Fruit fly (Drosophila melanogaster): ENCODE measurements around the gene SecS.

Gene SecS

dm6 chr3R:5565623-5566022 is 35.6 kb upstream of the SecS start (continued):
- peak; percentile 80 for TF ChIP-seq svp (GFP tag)
- peak; percentile 63 for TF ChIP-seq Eip78C (GFP tag)
- no peak for TF ChIP-seq fkh (GFP tag; optimal IDR thresholded peaks at IDR 0.05)
- no peak for TF ChIP-seq Ets96B (tag; optimal IDR thresholded peaks at IDR 0.05)
- TF ChIP-seq CG7368 (GFP tag; optimal IDR thresholded peaks at IDR 0.05): no peak
- no peak for TF ChIP-seq CG6854 (GFP tag; optimal IDR thresholded peaks at IDR 0.05)

- TF ChIP-seq spab (GFP tag; optimal IDR thresholded peaks at IDR 0.05) (no peak), cyc (GFP tag; optimal IDR thresholded peaks at IDR 0.05) (peak; percentile 33), CG6792 (GFP tag; optimal IDR thresholded peaks at IDR 0.05) (peak; percentile 10), CG8632 (GFP tag; optimal IDR thresholded peaks at IDR 0.05) (no peak), CG34406 (GFP tag; optimal IDR thresholded peaks at IDR 0.05) (peak; percentile 36), CG31627 (GFP tag; optimal IDR thresholded peaks at IDR 0.05) (peak; percentile 65), fd85E (GFP tag; optimal IDR thresholded peaks at IDR 0.05) (no peak), Gug (GFP tag; IDR thresholded peaks at IDR 0.05) (peak; percentile 46), ss (GFP tag; optimal IDR thresholded peaks at IDR 0.05) (peak in 1 of 2 experiments; percentile 18), vri (GFP tag; optimal IDR thresholded peaks at IDR 0.05) (peak; percentile 42), fkh (GFP tag; optimal IDR thresholded peaks at IDR 0.05) (peak; percentile 53), esn (GFP tag; optimal IDR thresholded peaks at IDR 0.05) (peak; percentile 65), Hr4 (GFP tag; optimal IDR thresholded peaks at IDR 0.05) (peak; percentile 70), Hr38 (GFP tag; optimal IDR thresholded peaks at IDR 0.05) (no peak), Eip93F (GFP tag; optimal IDR thresholded peaks at IDR 0.05) (peak; percentile 67), CG6808 (GFP tag; optimal IDR thresholded peaks at IDR 0.05) (no peak), lz (GFP tag; optimal IDR thresholded peaks at IDR 0.05) (peak; percentile 67), CG16779 (tag; optimal IDR thresholded peaks at IDR 0.05) (no peak), CG10631 (GFP tag; optimal IDR thresholded peaks at IDR 0.05) (no peak), CG11762 (GFP tag; optimal IDR thresholded peaks at IDR 0.05; ENCODE audit: insufficient read depth) (peak; percentile 2), dsx (GFP tag; optimal IDR thresholded peaks at IDR 0.05; ENCODE audit: poor library complexity, severe bottlenecking) (no peak), CG7368 (GFP tag; optimal IDR thresholded peaks at IDR 0.05) (peak; percentile 11), Met (GFP tag; optimal IDR thresholded peaks at IDR 0.05) (no peak), salr (GFP tag; optimal IDR thresholded peaks at IDR 0.05) (no peak), OdsH (GFP tag; optimal IDR thresholded peaks at IDR 0.05) (no peak), CG3032 (tag; optimal IDR thresholded peaks at IDR 0.05) (peak; percentile 67), dac (GFP tag; optimal IDR thresholded peaks at IDR 0.05) (peak; percentile 32), acj6 (GFP tag; optimal IDR thresholded peaks at IDR 0.05) (peak; percentile 53), CG6163 (GFP tag; IDR thresholded peaks at IDR 0.05) (no peak), pdm3 (GFP tag; optimal IDR thresholded peaks at IDR 0.05) (peak; percentile 63), Smox (GFP tag; optimal IDR thresholded peaks at IDR 0.05) (no peak), Eip75B (GFP tag; optimal IDR thresholded peaks at IDR 0.05) (peak; percentile 61), Ets96B (tag; optimal IDR thresholded peaks at IDR 0.05) (peak; percentile 48), achi (GFP tag; optimal IDR thresholded peaks at IDR 0.05) (peak; percentile 25), eg (GFP tag; IDR thresholded peaks at IDR 0.05) (peak; percentile 74), Sox102F (GFP tag; optimal IDR thresholded peaks at IDR 0.05) (no peak), fd59A (GFP tag; optimal IDR thresholded peaks at IDR 0.05) (no peak), CG4318 (GFP tag; optimal IDR thresholded peaks at IDR 0.05) (no peak), CG8319 (GFP tag; optimal IDR thresholded peaks at IDR 0.05) (no peak), Lpt (GFP tag; optimal IDR thresholded peaks at IDR 0.05) (no peak), CG11294 (GFP tag; IDR thresholded peaks at IDR 0.05) (no peak), CG3919 (GFP tag; optimal IDR thresholded peaks at IDR 0.05) (peak; percentile 40), svp (GFP tag) (peak; percentile 82), CG32006 (GFP tag; optimal IDR thresholded peaks at IDR 0.05) (peak; percentile 44), Hr39 (GFP tag; optimal IDR thresholded peaks at IDR 0.05) (peak; percentile 63), Blimp-1 (GFP tag; optimal IDR thresholded peaks at IDR 0.05) (no peak), Sox15 (GFP tag; optimal IDR thresholded peaks at IDR 0.05) (peak; percentile 40), Ets21C (GFP tag; optimal IDR thresholded peaks at IDR 0.05) (no peak)
Measured at dm6 chr3R:5568590-5568989, 32.6 kb upstream of the SecS start, which contains the start of the genes CG2931 and Rheb. TSS of gene CG2931 (minus strand) at chr3R:5568615. TSS of gene Rheb (plus strand) at chr3R:5568921.

Measured in whole organism, prepupa.